Worm (Caenorhabditis elegans) whole organism, L1 larva: ENCODE measurements around the gene AH9.6.
A peak's percentile ranks its signal among the peaks of the same experiment; 100 is the strongest.

Source experiments
- C04F5.9 ChIP-seq: sonication (generic microtip); optimal IDR thresholded peaks from 2 replicates; lab custom pipeline; 2016; ENCODE audit warnings: missing genetic modification characterization, missing compliant biosample characterization
- alr-1 ChIP-seq: fragments of 200-800 bp; sonication (Bioruptor generic); optimal IDR thresholded peaks from 2 replicates; lab custom pipeline; 2018; ENCODE audit warnings: borderline replicate concordance, mild to moderate bottlenecking, missing genetic modification characterization, missing compliant biosample characterization
- blmp-1 ChIP-seq: fragments of 150-350 bp; optimal IDR thresholded peaks from 2 replicates; lab custom pipeline; 2014; ENCODE audit warnings: missing biosample characterization, missing genetic modification characterization
- ceh-63 ChIP-seq: fragments of 200-800 bp; sonication (Bioruptor generic); optimal IDR thresholded peaks from 2 replicates; lab custom pipeline; 2018; ENCODE audit warnings: mild to moderate bottlenecking, missing genetic modification characterization, missing compliant biosample characterization
- ceh-82 ChIP-seq, 3 experiments: fragments of 150-350 bp in 1 of 3; sonication (generic microtip) in 2 of 3; optimal IDR thresholded peaks; 2 replicates each; lab custom pipeline; 2014 to 2017; ENCODE audit warnings: missing biosample characterization in 3 of 3, missing genetic modification characterization in 3 of 3
- ces-1 ChIP-seq: fragments of 150-350 bp; optimal IDR thresholded peaks from 2 replicates; lab custom pipeline; 2014; ENCODE audit warnings: missing biosample characterization, missing genetic modification reagents, missing genetic modification characterization
- dpl-1 ChIP-seq, 3 experiments: fragments of 150-350 bp in 2 of 3; sonication (generic microtip) in 1 of 3; optimal IDR thresholded peaks; 2 replicates each; lab custom pipeline; 2014 to 2017; ENCODE audit warnings: missing biosample characterization in 3 of 3, missing genetic modification characterization in 3 of 3, missing genetic modification reagents in 3 of 3
- dsc-1 ChIP-seq: sonication (generic microtip); optimal IDR thresholded peaks from 2 replicates; lab custom pipeline; 2016; ENCODE audit warnings: mild to moderate bottlenecking, missing genetic modification characterization, missing compliant biosample characterization
- efl-1 ChIP-seq, 4 experiments: fragments of 150-350 bp; optimal IDR thresholded peaks in 3 of 4; peaks in 1 of 4; 1 replicate in 1 of 4; 2 replicates in 3 of 4; lab custom pipeline; 2014; ENCODE audit warnings: missing biosample characterization in 2 of 4, missing genetic modification characterization in 2 of 4, missing genetic modification reagents in 2 of 4
- egl-27 ChIP-seq, 2 experiments: fragments of 150-350 bp in 1 of 2; sonication (generic microtip); optimal IDR thresholded peaks; 3 replicates each; lab custom pipeline; 2017 to 2018; ENCODE audit warnings: missing biosample characterization in 2 of 2, missing genetic modification characterization in 2 of 2, missing genetic modification reagents in 2 of 2
- fos-1 ChIP-seq: fragments of 150-350 bp; optimal IDR thresholded peaks from 2 replicates; lab custom pipeline; 2014; ENCODE audit warnings: missing biosample characterization, missing genetic modification characterization
- grh-1 ChIP-seq: fragments of 200-800 bp; sonication (Bioruptor generic); IDR thresholded peaks from 2 replicates; pipeline ENCODE4 v1.3.6; 2022; ENCODE audit warnings: missing genetic modification reagents, missing genetic modification characterization, missing compliant biosample characterization
- hlh-17 ChIP-seq: fragments of 200-800 bp; sonication (Bioruptor generic); optimal IDR thresholded peaks from 2 replicates; lab custom pipeline; 2018; ENCODE audit warnings: missing genetic modification characterization, mild to moderate bottlenecking, missing compliant biosample characterization, moderate library complexity, borderline replicate concordance
- hlh-4 ChIP-seq: sonication (generic microtip); optimal IDR thresholded peaks from 2 replicates; lab custom pipeline; 2016; ENCODE audit warnings: mild to moderate bottlenecking, missing genetic modification characterization, missing compliant biosample characterization
- hpl-2 ChIP-seq: fragments of 150-350 bp; optimal IDR thresholded peaks from 2 replicates; lab custom pipeline; 2014; ENCODE audit warnings: missing biosample characterization, missing genetic modification reagents, missing genetic modification characterization
- irx-1 ChIP-seq: sonication (generic microtip); optimal IDR thresholded peaks from 2 replicates; lab custom pipeline; 2016; ENCODE audit warnings: missing genetic modification characterization, missing compliant biosample characterization
- isw-1 ChIP-seq: fragments of 200-800 bp; sonication (Bioruptor generic); IDR thresholded peaks from 2 replicates; pipeline ENCODE4 v1.3.6; 2022; ENCODE audit warnings: missing genetic modification characterization, missing compliant biosample characterization
- jun-1 ChIP-seq: fragments of 150-350 bp; optimal IDR thresholded peaks from 2 replicates; lab custom pipeline; 2014; ENCODE audit warnings: missing biosample characterization, missing genetic modification reagents, missing genetic modification characterization
- lin-13 ChIP-seq: fragments of 150-350 bp; optimal IDR thresholded peaks from 2 replicates; lab custom pipeline; 2014; ENCODE audit warnings: missing biosample characterization, missing genetic modification reagents, missing genetic modification characterization
- lin-14 ChIP-seq: fragments of 200-800 bp; sonication (Bioruptor generic); optimal IDR thresholded peaks from 2 replicates; lab custom pipeline; 2018; ENCODE audit warnings: mild to moderate bottlenecking, missing genetic modification characterization, moderate library complexity, missing compliant biosample characterization
- lin-15B ChIP-seq: fragments of 150-350 bp; sonication (generic microtip); optimal IDR thresholded peaks from 3 replicates; lab custom pipeline; 2014; ENCODE audit warnings: missing biosample characterization, missing genetic modification characterization
- lin-39 ChIP-seq: fragments of 150-350 bp; optimal IDR thresholded peaks from 2 replicates; lab custom pipeline; 2014; ENCODE audit warnings: missing biosample characterization, missing genetic modification reagents, missing genetic modification characterization
- lir-3 ChIP-seq: sonication (generic microtip); optimal IDR thresholded peaks from 2 replicates; lab custom pipeline; 2016; ENCODE audit warnings: mild to moderate bottlenecking, missing genetic modification characterization, moderate library complexity, missing compliant biosample characterization; ENCODE audit not compliant: poor library complexity
- mef-2 ChIP-seq: fragments of 150-350 bp; optimal IDR thresholded peaks from 2 replicates; lab custom pipeline; 2014; ENCODE audit warnings: missing biosample characterization, missing genetic modification characterization
- mep-1 ChIP-seq: fragments of 150-350 bp; optimal IDR thresholded peaks from 2 replicates; lab custom pipeline; 2014; ENCODE audit warnings: missing biosample characterization, missing genetic modification characterization
- nhr-19 ChIP-seq: fragments of 200-800 bp; sonication (Bioruptor generic); conservative IDR thresholded peaks from 2 replicates; pipeline ENCODE4 v1.3.6; 2022; ENCODE audit warnings: missing genetic modification characterization, missing compliant biosample characterization
- nhr-20 ChIP-seq: sonication (generic microtip); optimal IDR thresholded peaks from 2 replicates; lab custom pipeline; 2016; ENCODE audit warnings: mild to moderate bottlenecking, missing genetic modification characterization, missing compliant biosample characterization
- nhr-237 ChIP-seq: fragments of 150-350 bp; optimal IDR thresholded peaks from 2 replicates; lab custom pipeline; 2014; ENCODE audit warnings: missing biosample characterization, missing genetic modification characterization
- nhr-47 ChIP-seq: sonication (generic microtip); optimal IDR thresholded peaks from 2 replicates; lab custom pipeline; 2016; ENCODE audit warnings: mild to moderate bottlenecking, missing genetic modification characterization, moderate library complexity, missing compliant biosample characterization
- nhr-76 ChIP-seq: sonication (generic microtip); optimal IDR thresholded peaks from 2 replicates; lab custom pipeline; 2017; ENCODE audit warnings: missing biosample characterization, missing genetic modification characterization
- nhr-77 ChIP-seq: fragments of 150-350 bp; optimal IDR thresholded peaks from 2 replicates; lab custom pipeline; 2014; ENCODE audit warnings: missing biosample characterization, missing genetic modification characterization
- nhr-84 ChIP-seq: sonication (generic microtip); optimal IDR thresholded peaks from 2 replicates; lab custom pipeline; 2017; ENCODE audit warnings: missing biosample characterization, missing genetic modification characterization
- nhr-85 ChIP-seq: sonication (generic microtip); peaks from one replicate; lab custom pipeline; 2016; ENCODE audit warnings: missing genetic modification characterization, inconsistent platforms, missing compliant biosample characterization
- nhr-90 ChIP-seq: sonication (generic microtip); optimal IDR thresholded peaks from 2 replicates; lab custom pipeline; 2016; ENCODE audit warnings: mild to moderate bottlenecking, missing genetic modification characterization, missing compliant biosample characterization; ENCODE audit not compliant: poor library complexity
- pag-3 ChIP-seq: sonication (generic microtip); optimal IDR thresholded peaks from 2 replicates; lab custom pipeline; 2017; ENCODE audit warnings: missing genetic modification characterization, mild to moderate bottlenecking, missing compliant biosample characterization, antibody characterized with exemption, borderline replicate concordance; ENCODE audit not compliant: insufficient read depth
- pqm-1 ChIP-seq: sonication (generic microtip); optimal IDR thresholded peaks from 3 replicates; lab custom pipeline; 2017; ENCODE audit warnings: missing biosample characterization, missing genetic modification characterization
- rnt-1 ChIP-seq: sonication (generic microtip); optimal IDR thresholded peaks from 2 replicates; lab custom pipeline; 2016; ENCODE audit warnings: mild to moderate bottlenecking, missing genetic modification characterization, moderate library complexity, missing compliant biosample characterization
- sup-37 ChIP-seq: fragments of 200-800 bp; sonication (Bioruptor generic); optimal IDR thresholded peaks from 2 replicates; lab custom pipeline; 2018; ENCODE audit warnings: mild to moderate bottlenecking, missing genetic modification characterization, missing compliant biosample characterization
- swsn-7 ChIP-seq: sonication (generic microtip); optimal IDR thresholded peaks from 2 replicates; lab custom pipeline; 2016; ENCODE audit warnings: missing genetic modification characterization, missing compliant biosample characterization
- tbx-2 ChIP-seq: sonication (generic microtip); optimal IDR thresholded peaks from 2 replicates; lab custom pipeline; 2016; ENCODE audit warnings: missing genetic modification characterization, missing compliant biosample characterization
- unc-62 ChIP-seq: fragments of 150-350 bp; optimal IDR thresholded peaks from 2 replicates; lab custom pipeline; 2014; ENCODE audit warnings: missing biosample characterization, missing genetic modification reagents, missing genetic modification characterization
- unc-86 ChIP-seq: sonication (generic microtip); optimal IDR thresholded peaks from 2 replicates; lab custom pipeline; 2016; ENCODE audit warnings: missing genetic modification characterization, missing compliant biosample characterization
- zag-1 ChIP-seq: fragments of 150-350 bp; optimal IDR thresholded peaks from 2 replicates; lab custom pipeline; 2014; ENCODE audit warnings: missing biosample characterization, missing genetic modification characterization
- zip-4 ChIP-seq: fragments of 200-800 bp; sonication (Bioruptor generic); optimal IDR thresholded peaks from 2 replicates; lab custom pipeline; 2018; ENCODE audit warnings: mild to moderate bottlenecking, missing genetic modification characterization, moderate library complexity, missing compliant biosample characterization
- ztf-11 ChIP-seq, 2 experiments: sonication (generic microtip); optimal IDR thresholded peaks; 2 replicates each; lab custom pipeline; 2016 to 2017; ENCODE audit warnings: missing genetic modification characterization in 2 of 2, missing biosample characterization in 1 of 2, missing compliant biosample characterization in 1 of 2
- ztf-4 ChIP-seq: fragments of 150-350 bp; optimal IDR thresholded peaks from 2 replicates; lab custom pipeline; 2014; ENCODE audit warnings: missing biosample characterization, missing genetic modification characterization

AH9.6 gene

ce11 chrX:2258001-2258400, 9.9 kb downstream of the AH9.6 start, which contains the start of gene crn-4:
Gene crn-4 (minus strand): TSS chrX:2258101.
- no peak for TF ChIP-seq nhr-90 (tag; lab: Kevin White, UChicago)

ce11 chrX:2246908-2247307, 21.0 kb downstream of the AH9.6 start, which contains the start of gene AH9.1:
Gene AH9.1 (minus strand): TSS chrX:2247008.
- TF ChIP-seq mep-1 (tag; lab: Kevin White, UChicago) = no peak

- peak; percentile 96 for TF ChIP-seq lin-39 (tag; lab: Kevin White, UChicago)
- TF ChIP-seq lin-13 (GFP tag; lab: Kevin White, UChicago) = peak; percentile 98
- no peak for TF ChIP-seq hlh-17
- TF ChIP-seq C04F5.9 = peak; percentile 75
- peak; percentile 92 for TF ChIP-seq mef-2 (tag; lab: Kevin White, UChicago)
- peak; percentile 70 for TF ChIP-seq nhr-76 (tag; lab: Kevin White, UChicago)
- peak; percentile 96 for TF ChIP-seq isw-1 (GFP tag; lab: Robert Waterston, UW)
- TF ChIP-seq ztf-4 (tag; lab: Kevin White, UChicago) = peak; percentile 94
- peak; percentile 94 for TF ChIP-seq irx-1 (tag; lab: Kevin White, UChicago)
- TF ChIP-seq nhr-85 (tag; lab: Kevin White, UChicago) = peak; percentile 99
- peak; percentile 94 for TF ChIP-seq nhr-237 (tag; lab: Kevin White, UChicago)
- TF ChIP-seq ces-1 (GFP tag; lab: Kevin White, UChicago) = no peak
- TF ChIP-seq efl-1 (optimal IDR thresholded peaks at IDR 0.05; lab: Kevin White, UChicago) = peak; percentile 90 to 96
- peak; percentile 72 to 98 for TF ChIP-seq efl-1 (GFP tag; optimal IDR thresholded peaks at IDR 0.05 in 1 of 2; lab: Kevin White, UChicago)
- TF ChIP-seq zag-1 (tag; lab: Kevin White, UChicago) = peak; percentile 94
- TF ChIP-seq sup-37 (GFP tag; lab: Kevin White, UChicago) = peak; percentile 82
- peak; percentile 87 for TF ChIP-seq lir-3 (tag; lab: Kevin White, UChicago)
- no peak for TF ChIP-seq alr-1 (tag; lab: Kevin White, UChicago)
- peak in 1 of 2 experiments; percentile 92 for TF ChIP-seq ztf-11 (tag; optimal IDR thresholded peaks at IDR 0.05; lab: Kevin White, UChicago)
- no peak for TF ChIP-seq unc-62 (GFP tag; lab: Kevin White, UChicago)
- peak; percentile 8 for TF ChIP-seq pqm-1
- TF ChIP-seq nhr-19 (GFP tag; lab: Robert Waterston, UW) = peak; percentile 98
- peak; percentile 93 for TF ChIP-seq grh-1 (GFP tag; lab: Robert Waterston, UW)
- TF ChIP-seq ceh-63 (GFP tag; lab: Kevin White, UChicago) = no peak
- peak; percentile 97 for TF ChIP-seq fos-1 (tag; lab: Kevin White, UChicago)
- peak; percentile 20 for TF ChIP-seq nhr-84 (tag; lab: Kevin White, UChicago)
- peak; percentile 84 for TF ChIP-seq lin-15B (tag; lab: Kevin White, UChicago)
- peak; percentile 99 for TF ChIP-seq nhr-20 (tag; lab: Kevin White, UChicago)
- TF ChIP-seq egl-27 (tag; optimal IDR thresholded peaks at IDR 0.05; lab: Kevin White, UChicago) = peak; percentile 60 to 88
- peak; percentile 98 for TF ChIP-seq lin-14
- peak; percentile 97 for TF ChIP-seq rnt-1
- TF ChIP-seq jun-1 (tag; lab: Kevin White, UChicago) = peak; percentile 97
- peak; percentile 98 for TF ChIP-seq pag-3 (tag; lab: Kevin White, UChicago)
- no peak for TF ChIP-seq hlh-4
- TF ChIP-seq dpl-1 (GFP tag; optimal IDR thresholded peaks at IDR 0.05; lab: Kevin White, UChicago) = peak; percentile 82 to 85 (median 84)
- peak; percentile 98 for TF ChIP-seq swsn-7 (tag; lab: Kevin White, UChicago)
- TF ChIP-seq hpl-2 (GFP tag; lab: Kevin White, UChicago) = peak; percentile 93
- peak; percentile 79 for TF ChIP-seq zip-4 (GFP tag; lab: Kevin White, UChicago)
- TF ChIP-seq blmp-1 = peak; percentile 90
- peak; percentile 98 for TF ChIP-seq nhr-47 (tag; lab: Kevin White, UChicago)
- TF ChIP-seq ceh-82 (tag; optimal IDR thresholded peaks at IDR 0.05; lab: Kevin White, UChicago) = peak; percentile 96 to 99 (median 98)
- peak; percentile 97 for TF ChIP-seq dsc-1 (tag; lab: Kevin White, UChicago)
- TF ChIP-seq unc-86 (tag; lab: Kevin White, UChicago) = peak; percentile 96
- peak; percentile 98 for TF ChIP-seq tbx-2
- peak; percentile 98 for TF ChIP-seq nhr-77
Observed at ce11 chrX:2242568-2243185, 25.3 kb downstream of the AH9.6 start, which contains the start of gene rpl-11.2. Gene rpl-11.2 (minus strand): TSS chrX:2242618.
